Fruit fly (Drosophila melanogaster) whole organism, embryonic: ENCODE results near the gene Tim17a2.

ENCODE experiments used
- BtbVII ChIP-seq: fragments of 200-800 bp; sonication (Bioruptor generic); optimal IDR thresholded peaks from 3 replicates; lab custom pipeline; 2017; ENCODE audit warnings: missing biosample characterization, mild to moderate bottlenecking, missing genetic modification characterization
- Bteb2 ChIP-seq: fragments of 200-800 bp; sonication (Bioruptor generic); optimal IDR thresholded peaks from 2 replicates; lab custom pipeline; 2016; ENCODE audit warnings: missing biosample characterization, missing genetic modification characterization
- CG1024 ChIP-seq: fragments of 200-800 bp; sonication (Bioruptor generic); IDR thresholded peaks from 2 replicates; pipeline ENCODE4 v1.3.6; 2022; ENCODE audit warnings: missing biosample characterization, missing genetic modification characterization
- CG14860 ChIP-seq: fragments of 200-800 bp; sonication (Bioruptor generic); IDR thresholded peaks from 3 replicates; pipeline ENCODE4 v1.3.6; 2022; ENCODE audit warnings: missing biosample characterization, missing genetic modification characterization; ENCODE audit not compliant: partially characterized antibody
- CG15011 ChIP-seq: fragments of 200-800 bp; sonication (Bioruptor generic); optimal IDR thresholded peaks from 3 replicates; lab custom pipeline; 2018; ENCODE audit warnings: missing biosample characterization, mild to moderate bottlenecking, missing genetic modification characterization
- CG15601 ChIP-seq: fragments of 200-800 bp; sonication (Bioruptor generic); optimal IDR thresholded peaks from 3 replicates; lab custom pipeline; 2019; ENCODE audit warnings: missing biosample characterization, mild to moderate bottlenecking, missing genetic modification characterization, moderate library complexity
- CG16779 ChIP-seq: fragments of 200-800 bp; sonication (Bioruptor generic); IDR thresholded peaks from 2 replicates; pipeline ENCODE4 v1.3.6; 2022; ENCODE audit warnings: missing biosample characterization, missing genetic modification characterization
- CG17612 ChIP-seq: fragments of 200-800 bp; sonication (Bioruptor generic); IDR thresholded peaks from 2 replicates; pipeline ENCODE4 v1.3.6; 2022; ENCODE audit warnings: missing biosample characterization, missing genetic modification characterization
- CG17802 ChIP-seq: fragments of 200-800 bp; sonication (Bioruptor generic); optimal IDR thresholded peaks from 2 replicates; lab custom pipeline; 2018; ENCODE audit warnings: missing biosample characterization, mild to moderate bottlenecking, missing genetic modification characterization, moderate library complexity
- CG18262 ChIP-seq: fragments of 200-800 bp; optimal IDR thresholded peaks from 3 replicates; lab custom pipeline; 2019; ENCODE audit warnings: missing biosample characterization, mild to moderate bottlenecking, missing genetic modification characterization, moderate library complexity
- CG2712 ChIP-seq: fragments of 200-800 bp; optimal IDR thresholded peaks from 3 replicates; lab custom pipeline; 2019; ENCODE audit warnings: missing biosample characterization, mild to moderate bottlenecking, missing genetic modification characterization, moderate library complexity
- CG31388 ChIP-seq: fragments of 200-800 bp; sonication (Bioruptor generic); optimal IDR thresholded peaks from 2 replicates; lab custom pipeline; 2016; ENCODE audit warnings: missing biosample characterization, missing genetic modification characterization
- CG32532 ChIP-seq: fragments of 200-800 bp; sonication (Bioruptor generic); IDR thresholded peaks from 2 replicates; pipeline ENCODE4 v1.3.6; 2022; ENCODE audit warnings: missing biosample characterization, missing genetic modification characterization
- CG6254 ChIP-seq: fragments of 200-800 bp; sonication (Bioruptor generic); optimal IDR thresholded peaks from 3 replicates; lab custom pipeline; 2017; ENCODE audit warnings: mild to moderate bottlenecking, missing biosample characterization, missing genetic modification reagents, missing genetic modification characterization
- CG8290 ChIP-seq, 3 experiments: fragments of 200-800 bp; sonication (Bioruptor generic); optimal IDR thresholded peaks; 2 replicates each; lab custom pipeline; 2016 to 2019; ENCODE audit warnings: missing biosample characterization in 3 of 3, missing genetic modification characterization in 3 of 3, mild to moderate bottlenecking in 2 of 3, moderate library complexity in 1 of 3
- CG9215 ChIP-seq: fragments of 200-800 bp; sonication (Bioruptor generic); IDR thresholded peaks from 2 replicates; pipeline ENCODE4 v1.3.6; 2022; ENCODE audit warnings: missing biosample characterization, missing genetic modification characterization
- D ChIP-seq, 2 experiments: fragments of 200-800 bp in 1 of 2; fragments of >200 bp in 1 of 2; sonication (Bioruptor generic) in 1 of 2; optimal IDR thresholded peaks; 2 replicates in 1 of 2; 3 replicates in 1 of 2; lab custom pipeline; 2017; ENCODE audit warnings: mild to moderate bottlenecking in 1 of 2, missing biosample characterization in 1 of 2, missing genetic modification characterization in 1 of 2, missing genetic modification reagents in 1 of 2
- D19A ChIP-seq: fragments of 200-800 bp; optimal IDR thresholded peaks from 3 replicates; lab custom pipeline; 2019; ENCODE audit warnings: missing biosample characterization, mild to moderate bottlenecking, missing genetic modification characterization, moderate library complexity
- Dad ChIP-seq: fragments of 200-800 bp; sonication (Bioruptor generic); optimal IDR thresholded peaks from 3 replicates; lab custom pipeline; 2016; ENCODE audit warnings: missing biosample characterization, missing genetic modification characterization
- Dll ChIP-seq: fragments of 200-800 bp; sonication (Bioruptor generic); IDR thresholded peaks from 4 replicates; pipeline ENCODE4 v1.3.6; 2022; ENCODE audit warnings: missing biosample characterization, missing genetic modification characterization; ENCODE audit not compliant: partially characterized antibody
- Ets97D ChIP-seq: fragments of 200-800 bp; sonication (Bioruptor generic); optimal IDR thresholded peaks from 3 replicates; lab custom pipeline; 2016; ENCODE audit warnings: missing biosample characterization, missing genetic modification characterization
- Gsc ChIP-seq: fragments of 200-800 bp; sonication (Bioruptor generic); IDR thresholded peaks from 2 replicates; pipeline ENCODE4 v1.3.6; 2022; ENCODE audit warnings: missing biosample characterization, missing genetic modification characterization
- Kr ChIP-seq: fragments of 200-800 bp; sonication (Bioruptor generic); optimal IDR thresholded peaks from 2 replicates; lab custom pipeline; 2017; ENCODE audit warnings: missing biosample characterization, mild to moderate bottlenecking, missing genetic modification characterization
- Nf-YB ChIP-seq: fragments of 200-800 bp; sonication (Bioruptor generic); optimal IDR thresholded peaks from 3 replicates; lab custom pipeline; 2019; ENCODE audit warnings: missing biosample characterization, mild to moderate bottlenecking, missing genetic modification characterization, moderate library complexity
- Rx ChIP-seq: fragments of 200-800 bp; sonication (Bioruptor generic); IDR thresholded peaks from 2 replicates; pipeline ENCODE4 v1.3.6; 2022; ENCODE audit warnings: missing biosample characterization, missing genetic modification characterization
- Usf ChIP-seq: fragments of 200-800 bp; sonication (Bioruptor generic); optimal IDR thresholded peaks from 2 replicates; lab custom pipeline; 2017; ENCODE audit warnings: missing genotype, missing biosample characterization, missing genetic modification characterization
- Xbp1 ChIP-seq: fragments of 200-800 bp; sonication (Bioruptor generic); optimal IDR thresholded peaks from 3 replicates; lab custom pipeline; 2016; ENCODE audit warnings: missing biosample characterization, mild to moderate bottlenecking, missing genetic modification characterization
- ase ChIP-seq: fragments of 200-800 bp; sonication (Bioruptor generic); IDR thresholded peaks from 3 replicates; pipeline ENCODE4 v1.3.6; 2022; ENCODE audit warnings: missing biosample characterization, missing genetic modification characterization
- bcd ChIP-seq: fragments of 200-800 bp; sonication (Bioruptor generic); optimal IDR thresholded peaks from 2 replicates; lab custom pipeline; 2017; ENCODE audit warnings: missing biosample characterization, mild to moderate bottlenecking, missing genetic modification characterization
- croc ChIP-seq: fragments of 200-800 bp; sonication (Bioruptor generic); conservative IDR thresholded peaks from 3 replicates; pipeline ENCODE4 v1.3.6; 2022; ENCODE audit warnings: missing biosample characterization, missing genetic modification characterization
- da ChIP-seq: fragments of 200-800 bp; sonication (Bioruptor generic); optimal IDR thresholded peaks from 2 replicates; lab custom pipeline; 2016; ENCODE audit warnings: missing biosample characterization, missing genetic modification characterization
- danr ChIP-seq: fragments of 200-800 bp; sonication (Bioruptor generic); IDR thresholded peaks from 2 replicates; pipeline ENCODE4 v1.3.6; 2022; ENCODE audit warnings: missing biosample characterization, missing genetic modification characterization
- grau ChIP-seq: fragments of 200-800 bp; optimal IDR thresholded peaks from 3 replicates; lab custom pipeline; 2019; ENCODE audit warnings: missing biosample characterization, mild to moderate bottlenecking, missing genetic modification characterization, moderate library complexity
- gro ChIP-seq: fragments of 200-800 bp; sonication (Bioruptor generic); optimal IDR thresholded peaks from 2 replicates; lab custom pipeline; 2016; ENCODE audit warnings: missing biosample characterization, missing genetic modification characterization
- jing ChIP-seq: fragments of 200-800 bp; sonication (Bioruptor generic); optimal IDR thresholded peaks from 2 replicates; lab custom pipeline; 2018; ENCODE audit warnings: missing biosample characterization, mild to moderate bottlenecking, missing genetic modification characterization
- kah ChIP-seq: fragments of 200-800 bp; sonication (Bioruptor generic); optimal IDR thresholded peaks from 2 replicates; lab custom pipeline; 2018; ENCODE audit warnings: missing biosample characterization, mild to moderate bottlenecking, missing genetic modification characterization
- nau ChIP-seq: fragments of 200-800 bp; sonication (Bioruptor generic); optimal IDR thresholded peaks from 3 replicates; lab custom pipeline; 2017; ENCODE audit warnings: missing biosample characterization, mild to moderate bottlenecking, missing genetic modification characterization, missing genetic modification reagents
- nerfin-2 ChIP-seq: fragments of 200-800 bp; sonication (Bioruptor generic); IDR thresholded peaks from 2 replicates; pipeline ENCODE4 v1.3.6; 2022; ENCODE audit warnings: missing biosample characterization, missing genetic modification characterization; ENCODE audit not compliant: partially characterized antibody
- otp ChIP-seq: fragments of 200-800 bp; sonication (Bioruptor generic); IDR thresholded peaks from 3 replicates; pipeline ENCODE4, ENCODE4 v1.3.6; 2022; ENCODE audit warnings: missing biosample characterization, missing genetic modification characterization
- phol ChIP-seq: fragments of 200-800 bp; sonication (Bioruptor generic); optimal IDR thresholded peaks from 3 replicates; lab custom pipeline; 2018; ENCODE audit warnings: missing biosample characterization, mild to moderate bottlenecking, missing genetic modification characterization, moderate library complexity
- pros ChIP-seq: fragments of 200-800 bp; sonication (Bioruptor generic); optimal IDR thresholded peaks from 3 replicates; lab custom pipeline; 2019; ENCODE audit warnings: missing biosample characterization, mild to moderate bottlenecking, missing genetic modification characterization, moderate library complexity
- pzg ChIP-seq: fragments of 200-800 bp; sonication (Bioruptor generic); optimal IDR thresholded peaks from 3 replicates; lab custom pipeline; 2018; ENCODE audit warnings: missing biosample characterization, mild to moderate bottlenecking, missing genetic modification characterization, moderate library complexity
- rib ChIP-seq: fragments of 200-800 bp; sonication (Bioruptor generic); IDR thresholded peaks from 2 replicates; pipeline ENCODE4 v1.3.6; 2022; ENCODE audit warnings: missing biosample characterization, missing genetic modification characterization
- sens ChIP-seq: fragments of 200-800 bp; sonication (Bioruptor generic); peaks from one replicate; lab custom pipeline; 2016; ENCODE audit warnings: missing biosample characterization, missing genetic modification characterization
- seq ChIP-seq: fragments of 200-800 bp; sonication (Bioruptor generic); IDR thresholded peaks from 2 replicates; pipeline ENCODE4 v1.3.6; 2022; ENCODE audit warnings: missing biosample characterization, missing genetic modification characterization
- tin ChIP-seq: fragments of 200-800 bp; sonication (Bioruptor generic); optimal IDR thresholded peaks from 3 replicates; lab custom pipeline; 2016; ENCODE audit warnings: missing biosample characterization, missing genetic modification characterization
- tup ChIP-seq: fragments of 200-800 bp; sonication (Bioruptor generic); optimal IDR thresholded peaks from 2 replicates; lab custom pipeline; 2016; ENCODE audit warnings: missing biosample characterization, mild to moderate bottlenecking, missing genetic modification characterization, moderate library complexity
- vvl ChIP-seq: fragments of 200-800 bp; sonication (Bioruptor generic); IDR thresholded peaks from 2 replicates; pipeline ENCODE4 v1.3.6; 2022; ENCODE audit warnings: missing biosample characterization, missing genetic modification characterization
- zen2 ChIP-seq: fragments of 200-800 bp; sonication (Bioruptor generic); IDR thresholded peaks from 3 replicates; pipeline ENCODE4 v1.3.6; 2022; ENCODE audit warnings: missing biosample characterization, missing genetic modification characterization; ENCODE audit not compliant: partially characterized antibody

Gene Tim17a2

DNA sequence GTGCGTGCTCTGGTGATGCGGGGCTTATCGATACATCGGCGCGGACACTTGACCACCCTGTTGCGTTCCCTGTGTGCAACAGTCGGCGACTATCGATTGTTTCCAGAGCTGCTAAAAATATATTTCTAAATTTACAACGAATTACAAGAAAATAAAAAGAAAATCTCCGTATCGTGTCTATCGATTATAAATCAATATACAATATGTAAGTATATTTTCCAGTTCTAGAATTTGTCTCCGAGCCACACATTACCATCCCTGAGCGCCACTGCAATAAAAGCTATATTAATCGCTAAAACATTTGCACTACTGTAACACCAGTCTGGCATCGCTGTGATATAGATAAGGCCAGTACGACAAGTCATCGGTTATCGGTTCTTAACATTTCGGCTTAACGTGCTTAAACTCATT lies 30.3 kb downstream of the Tim17a2 start, which contains the start of the genes Kat60 and Mms19 (continued):
- TF ChIP-seq CG17802 (tag; lab: Kevin White, UChicago) (peak; percentile 45), CG14860 (GFP tag; lab: Robert Waterston, UW) (peak; percentile 93), Dad (GFP tag; lab: Kevin White, UChicago) (peak; percentile 43), zen2 (peak; percentile 75; the same call in 1 of the 3 replicates), CG1024 (0 out of 2 replicates have a peak, but pooled peaks have one; percentile 3), otp (0 out of 3 replicates have a peak, but pooled peaks have one; percentile 30), sens (GFP tag; lab: Kevin White, UChicago) (peak; percentile 94), D19A (tag; lab: Kevin White, UChicago) (no peak), nerfin-2 (GFP tag; lab: Robert Waterston, UW) (peak; percentile 82), phol (peak; percentile 80), grau (tag; lab: Kevin White, UChicago) (no peak), nau (GFP tag; lab: Kevin White, UChicago) (no peak), rib (GFP tag; lab: Robert Waterston, UW) (no peak), CG18262 (tag; lab: Kevin White, UChicago) (no peak), Usf (GFP tag; lab: Kevin White, UChicago) (peak; percentile 32), CG9215 (GFP tag; lab: Robert Waterston, UW) (peak; percentile 84), Dll (GFP tag; lab: Robert Waterston, UW) (peak; percentile 96), CG32532 (GFP tag; lab: Robert Waterston, UW) (peak; percentile 71), pzg (GFP tag; lab: Kevin White, UChicago) (peak; percentile 88), CG2712 (tag; lab: Kevin White, UChicago) (peak; percentile 74), pros (GFP tag; lab: Kevin White, UChicago) (no peak), Xbp1 (peak; percentile 74), Bteb2 (GFP tag; lab: Kevin White, UChicago) (peak; percentile 37), Nf-YB (GFP tag; lab: Kevin White, UChicago) (no peak), jing (GFP tag; lab: Kevin White, UChicago) (no peak), BtbVII (GFP tag; lab: Kevin White, UChicago) (no peak), gro (peak; percentile 29), CG15011 (GFP tag; lab: Kevin White, UChicago) (no peak), CG31388 (GFP tag; lab: Kevin White, UChicago) (peak; percentile 44), vvl (GFP tag; lab: Robert Waterston, UW) (peak; percentile 65; the same call in 1 of the 2 replicates), Rx (GFP tag; lab: Robert Waterston, UW) (0 out of 2 replicates have a peak, but pooled peaks have one; percentile 30), ase (peak; percentile 66; the same call in 1 of the 3 replicates), Kr (no peak), seq (GFP tag; lab: Robert Waterston, UW) (no peak; the same call in 1 of the 2 replicates), danr (GFP tag; lab: Robert Waterston, UW) (peak; percentile 55; the same call in 1 of the 2 replicates), CG8290 (GFP tag; optimal IDR thresholded peaks at IDR 0.05; lab: Kevin White, UChicago) (peak; percentile 73), CG8290 (tag; optimal IDR thresholded peaks at IDR 0.05; lab: Kevin White, UChicago) (no peak), Gsc (GFP tag; lab: Robert Waterston, UW) (no peak), D (optimal IDR thresholded peaks at IDR 0.05; lab: Kevin White, UChicago) (no peak), D (GFP tag; optimal IDR thresholded peaks at IDR 0.05; lab: Kevin White, UChicago) (no peak), bcd (GFP tag; lab: Kevin White, UChicago) (peak; percentile 69), croc (GFP tag; lab: Robert Waterston, UW) (peak; percentile 27; the same call in 2 of the 3 replicates), kah (no peak), da (GFP tag; lab: Kevin White, UChicago) (peak; percentile 31), CG16779 (GFP tag; lab: Robert Waterston, UW) (no peak), CG17612 (GFP tag; lab: Robert Waterston, UW) (peak; percentile 42; the same call in 1 of the 2 replicates), Ets97D (peak; percentile 81), CG6254 (peak; percentile 83), tin (peak; percentile 73), tup (GFP tag; lab: Kevin White, UChicago) (no peak), CG15601 (tag; lab: Kevin White, UChicago) (no peak)
